Worm (Caenorhabditis elegans) whole organism, mixed stage, embryonic: Measurements from ENCODE around the gene F55G7.3.

Experiments used
- ceh-83 ChIP-seq: fragments of 200-800 bp; sonication (Bioruptor generic); optimal IDR thresholded peaks from 2 replicates; lab custom pipeline; 2018; ENCODE audit warnings: mild to moderate bottlenecking, missing genetic modification characterization, missing compliant biosample characterization
- drap-1 ChIP-seq: fragments of 200-800 bp; sonication (Bioruptor generic); optimal IDR thresholded peaks from 3 replicates; lab custom pipeline; 2018; ENCODE audit warnings: mild to moderate bottlenecking, missing genetic modification characterization, missing compliant biosample characterization
- mab-5 ChIP-seq: fragments of 150-350 bp; optimal IDR thresholded peaks from 2 replicates; lab custom pipeline; 2014; ENCODE audit warnings: missing biosample characterization, missing genetic modification characterization
- mep-1 ChIP-seq: fragments of 150-350 bp; optimal IDR thresholded peaks from 2 replicates; lab custom pipeline; 2017; ENCODE audit warnings: missing biosample characterization, missing genetic modification reagents, missing genetic modification characterization, inconsistent platforms
- unc-62 ChIP-seq: fragments of 150-350 bp; optimal IDR thresholded peaks from 2 replicates; lab custom pipeline; 2014; ENCODE audit warnings: missing biosample characterization, missing genetic modification reagents, missing genetic modification characterization
- ztf-11 ChIP-seq: fragments of 150-350 bp; optimal IDR thresholded peaks from 2 replicates; lab custom pipeline; 2014; ENCODE audit warnings: missing biosample characterization, missing genetic modification characterization

DNA sequence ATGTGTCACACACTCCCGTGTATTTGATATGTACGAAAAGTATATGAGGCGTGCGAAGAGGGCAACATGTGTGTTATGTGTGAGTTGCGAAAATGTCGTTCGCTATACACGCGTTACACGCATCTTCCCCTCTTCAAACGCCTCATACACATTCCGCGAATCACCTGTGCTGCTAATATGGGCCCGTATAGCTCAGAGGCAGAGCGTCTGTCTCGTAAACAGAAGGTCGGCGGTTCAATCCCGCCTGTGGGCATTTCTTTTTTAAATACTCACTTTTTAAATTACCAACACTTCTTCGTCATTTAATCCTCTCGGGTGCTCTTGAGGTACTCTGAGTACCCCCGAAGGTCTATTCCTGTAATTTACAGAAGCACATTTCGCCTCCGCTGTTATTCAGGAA, 8.3 kb downstream of the F55G7.3 start:
- TF ChIP-seq ztf-11 (no peak), ceh-83 (GFP tag; lab: Kevin White, UChicago) (no peak), mab-5 (no peak), drap-1 (GFP tag; lab: Kevin White, UChicago) (no peak), unc-62 (GFP tag; lab: Kevin White, UChicago) (no peak), mep-1 (no peak)
